Worm (Caenorhabditis elegans) whole organism, L1 larva: ENCODE data around the gene C01G5.4.
A peak's percentile ranks its signal among the peaks of the same experiment; 100 is the strongest.

Source experiments
- F16B12.6 ChIP-seq: fragments of 150-350 bp; optimal IDR thresholded peaks from 2 replicates; lab custom pipeline; 2014; ENCODE audit warnings: missing biosample characterization, missing genetic modification characterization
- Y116A8C.19 ChIP-seq: sonication (generic microtip); optimal IDR thresholded peaks from 2 replicates; lab custom pipeline; 2016; ENCODE audit warnings: missing compliant biosample characterization, missing genetic modification characterization, borderline replicate concordance
- alr-1 ChIP-seq: fragments of 200-800 bp; sonication (Bioruptor generic); optimal IDR thresholded peaks from 2 replicates; lab custom pipeline; 2018; ENCODE audit warnings: borderline replicate concordance, mild to moderate bottlenecking, missing genetic modification characterization, missing compliant biosample characterization
- ama-1 ChIP-seq: fragments of 150-350 bp; optimal IDR thresholded peaks from 2 replicates; lab custom pipeline; 2014
- ceh-8 ChIP-seq: fragments of 200-800 bp; sonication (Bioruptor generic); optimal IDR thresholded peaks from 2 replicates; lab custom pipeline; 2018; ENCODE audit warnings: mild to moderate bottlenecking, missing genetic modification characterization, moderate library complexity, missing compliant biosample characterization
- dpl-1 ChIP-seq, 3 experiments: fragments of 150-350 bp in 2 of 3; sonication (generic microtip) in 1 of 3; optimal IDR thresholded peaks; 2 replicates each; lab custom pipeline; 2014 to 2017; ENCODE audit warnings: missing biosample characterization in 3 of 3, missing genetic modification characterization in 3 of 3, missing genetic modification reagents in 3 of 3
- dsc-1 ChIP-seq: sonication (generic microtip); optimal IDR thresholded peaks from 2 replicates; lab custom pipeline; 2016; ENCODE audit warnings: mild to moderate bottlenecking, missing genetic modification characterization, missing compliant biosample characterization
- efl-1 ChIP-seq, 4 experiments: fragments of 150-350 bp; optimal IDR thresholded peaks in 3 of 4; peaks in 1 of 4; 1 replicate in 1 of 4; 2 replicates in 3 of 4; lab custom pipeline; 2014; ENCODE audit warnings: missing biosample characterization in 2 of 4, missing genetic modification characterization in 2 of 4, missing genetic modification reagents in 2 of 4
- egl-13 ChIP-seq: sonication (generic microtip); optimal IDR thresholded peaks from 2 replicates; lab custom pipeline; 2016; ENCODE audit warnings: missing genotype, missing genetic modification reagents, missing genetic modification characterization, missing compliant biosample characterization
- egl-27 ChIP-seq, 2 experiments: fragments of 150-350 bp in 1 of 2; sonication (generic microtip); optimal IDR thresholded peaks; 3 replicates each; lab custom pipeline; 2017 to 2018; ENCODE audit warnings: missing biosample characterization in 2 of 2, missing genetic modification characterization in 2 of 2, missing genetic modification reagents in 2 of 2
- ets-5 ChIP-seq: fragments of 200-800 bp; sonication (Bioruptor generic); IDR thresholded peaks from 2 replicates; pipeline ENCODE4 v1.3.6; 2022; ENCODE audit warnings: missing genetic modification characterization, missing compliant biosample characterization
- fos-1 ChIP-seq: fragments of 150-350 bp; optimal IDR thresholded peaks from 2 replicates; lab custom pipeline; 2014; ENCODE audit warnings: missing biosample characterization, missing genetic modification characterization
- hpl-2 ChIP-seq: fragments of 150-350 bp; optimal IDR thresholded peaks from 2 replicates; lab custom pipeline; 2014; ENCODE audit warnings: missing biosample characterization, missing genetic modification reagents, missing genetic modification characterization
- jun-1 ChIP-seq: fragments of 150-350 bp; optimal IDR thresholded peaks from 2 replicates; lab custom pipeline; 2014; ENCODE audit warnings: missing biosample characterization, missing genetic modification reagents, missing genetic modification characterization
- lin-35 ChIP-seq, 2 experiments: fragments of 150-350 bp; optimal IDR thresholded peaks; 2 replicates each; lab custom pipeline; 2014; ENCODE audit warnings: missing biosample characterization in 2 of 2, missing genetic modification characterization in 2 of 2, missing genetic modification reagents in 2 of 2
- lsy-2 ChIP-seq, 2 experiments: fragments of 150-350 bp; optimal IDR thresholded peaks; 2 replicates each; lab custom pipeline; 2014; ENCODE audit warnings: missing biosample characterization in 2 of 2, missing genetic modification characterization in 2 of 2
- mab-9 ChIP-seq: fragments of 200-800 bp; sonication (Bioruptor generic); IDR thresholded peaks from 2 replicates; pipeline ENCODE4 v1.3.6; 2022; ENCODE audit warnings: missing genetic modification reagents, missing genetic modification characterization, missing compliant biosample characterization
- mep-1 ChIP-seq: fragments of 150-350 bp; optimal IDR thresholded peaks from 2 replicates; lab custom pipeline; 2014; ENCODE audit warnings: missing biosample characterization, missing genetic modification characterization
- nhr-11 ChIP-seq: fragments of 150-350 bp; optimal IDR thresholded peaks from 2 replicates; lab custom pipeline; 2014; ENCODE audit warnings: missing biosample characterization, missing genetic modification characterization
- nhr-20 ChIP-seq: sonication (generic microtip); optimal IDR thresholded peaks from 2 replicates; lab custom pipeline; 2016; ENCODE audit warnings: mild to moderate bottlenecking, missing genetic modification characterization, missing compliant biosample characterization
- nhr-71 ChIP-seq: sonication (generic microtip); optimal IDR thresholded peaks from 2 replicates; lab custom pipeline; 2016; ENCODE audit warnings: mild to moderate bottlenecking, missing genetic modification characterization, moderate library complexity, missing compliant biosample characterization
- nhr-85 ChIP-seq: sonication (generic microtip); peaks from one replicate; lab custom pipeline; 2016; ENCODE audit warnings: missing genetic modification characterization, inconsistent platforms, missing compliant biosample characterization
- pag-3 ChIP-seq: sonication (generic microtip); optimal IDR thresholded peaks from 2 replicates; lab custom pipeline; 2017; ENCODE audit warnings: missing genetic modification characterization, mild to moderate bottlenecking, missing compliant biosample characterization, antibody characterized with exemption, borderline replicate concordance; ENCODE audit not compliant: insufficient read depth
- pax-3 ChIP-seq: fragments of 200-800 bp; sonication (Bioruptor generic); optimal IDR thresholded peaks from 2 replicates; lab custom pipeline; 2018; ENCODE audit warnings: mild to moderate bottlenecking, missing genetic modification characterization, moderate library complexity, missing compliant biosample characterization
- skn-1 ChIP-seq: fragments of 150-350 bp; optimal IDR thresholded peaks from 2 replicates; lab custom pipeline; 2014; ENCODE audit warnings: missing biosample characterization, missing genetic modification characterization
- tbx-2 ChIP-seq: sonication (generic microtip); optimal IDR thresholded peaks from 2 replicates; lab custom pipeline; 2016; ENCODE audit warnings: missing genetic modification characterization, missing compliant biosample characterization
- tlp-1 ChIP-seq: fragments of 150-350 bp; optimal IDR thresholded peaks from 2 replicates; lab custom pipeline; 2014; ENCODE audit warnings: missing biosample characterization, missing genetic modification characterization
- unc-130 ChIP-seq: fragments of 150-350 bp; optimal IDR thresholded peaks from 2 replicates; lab custom pipeline; 2017; ENCODE audit warnings: missing biosample characterization, missing genetic modification characterization, inconsistent platforms
- zag-1 ChIP-seq: fragments of 150-350 bp; optimal IDR thresholded peaks from 2 replicates; lab custom pipeline; 2014; ENCODE audit warnings: missing biosample characterization, missing genetic modification characterization
- zip-4 ChIP-seq: fragments of 200-800 bp; sonication (Bioruptor generic); optimal IDR thresholded peaks from 2 replicates; lab custom pipeline; 2018; ENCODE audit warnings: mild to moderate bottlenecking, missing genetic modification characterization, moderate library complexity, missing compliant biosample characterization

The C01G5.4 gene

DNA sequence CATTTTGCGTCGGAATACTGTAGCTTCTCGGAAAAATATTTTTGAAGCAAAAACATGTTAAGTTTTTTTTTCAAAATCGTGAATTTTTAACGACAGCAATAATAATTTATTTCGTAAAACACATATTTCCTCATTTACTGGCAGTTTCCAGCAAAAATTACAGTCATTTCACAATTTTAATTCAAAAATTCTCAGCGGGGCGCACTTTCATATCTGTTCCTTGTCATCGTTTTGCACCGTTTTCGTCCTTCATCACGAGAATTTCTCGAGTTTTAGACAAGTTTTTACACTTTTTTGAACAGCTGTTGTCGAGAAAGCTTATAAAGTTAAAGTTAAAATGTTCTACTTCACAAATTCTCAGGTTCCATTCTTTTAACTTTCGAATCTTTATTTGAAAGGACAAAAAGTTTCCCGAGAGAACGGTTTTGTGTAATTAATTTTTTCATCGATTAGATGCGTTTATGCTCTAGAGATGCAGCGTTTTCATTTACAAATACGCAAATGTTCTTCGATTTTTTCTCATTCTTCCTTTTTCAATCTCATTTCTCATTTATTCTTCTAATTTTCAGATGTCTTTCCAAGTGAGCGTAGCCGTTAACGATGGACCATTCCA is 9.1 kb upstream of the C01G5.4 start, which contains the start of gene ddi-1:
TSS of gene ddi-1 (plus strand) at position 563 of the 613 bp plus-strand sequence.
- TF ChIP-seq mab-9 (GFP tag; lab: Robert Waterston, UW) (no peak), dpl-1 (GFP tag; optimal IDR thresholded peaks at IDR 0.05; lab: Kevin White, UChicago) (peak in 1 of 3 experiments; percentile 5), ama-1 (no peak), zag-1 (tag; lab: Kevin White, UChicago) (no peak), skn-1 (tag; lab: Kevin White, UChicago) (peak; percentile 82), lin-35 (GFP tag; optimal IDR thresholded peaks at IDR 0.05; lab: Kevin White, UChicago) (peak in 1 of 2 experiments; percentile 33), efl-1 (optimal IDR thresholded peaks at IDR 0.05; lab: Kevin White, UChicago) (no peak), efl-1 (GFP tag; optimal IDR thresholded peaks at IDR 0.05 in 1 of 2; lab: Kevin White, UChicago) (peak in 1 of 2 experiments; percentile 9)

DNA sequence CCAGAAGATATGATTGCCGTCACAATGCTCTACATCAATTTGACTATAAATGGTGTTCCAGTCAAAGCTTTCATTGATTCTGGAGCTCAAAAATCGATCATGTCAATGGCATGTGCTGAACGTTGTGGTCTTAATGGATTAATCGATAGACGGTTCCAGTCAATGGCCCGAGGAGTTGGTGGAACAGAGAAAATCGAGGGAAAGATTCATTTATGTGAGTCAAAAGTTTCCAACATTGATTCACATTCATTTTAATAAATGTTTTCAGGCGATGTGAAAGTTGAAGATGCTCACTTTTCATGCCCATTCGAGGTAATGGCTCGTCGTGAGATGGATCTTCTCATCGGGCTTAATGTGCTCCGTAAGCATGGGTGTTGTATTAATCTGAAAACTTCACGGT is 7.8 kb upstream of the C01G5.4 start:
- TF ChIP-seq nhr-85 (no peak), F16B12.6 (no peak), mep-1 (tag; lab: Kevin White, UChicago) (no peak), nhr-71 (tag; lab: Kevin White, UChicago) (no peak), ceh-8 (GFP tag; lab: Kevin White, UChicago) (no peak), tlp-1 (tag; lab: Kevin White, UChicago) (no peak), egl-13 (tag; lab: Kevin White, UChicago) (no peak), pag-3 (tag; lab: Kevin White, UChicago) (no peak), fos-1 (tag; lab: Kevin White, UChicago) (no peak), zip-4 (GFP tag; lab: Kevin White, UChicago) (no peak), Y116A8C.19 (no peak), jun-1 (tag; lab: Kevin White, UChicago) (no peak), nhr-11 (no peak), pax-3 (tag; lab: Kevin White, UChicago) (no peak)
- TF ChIP-seq, all 84 proteins: peak for 0

DNA sequence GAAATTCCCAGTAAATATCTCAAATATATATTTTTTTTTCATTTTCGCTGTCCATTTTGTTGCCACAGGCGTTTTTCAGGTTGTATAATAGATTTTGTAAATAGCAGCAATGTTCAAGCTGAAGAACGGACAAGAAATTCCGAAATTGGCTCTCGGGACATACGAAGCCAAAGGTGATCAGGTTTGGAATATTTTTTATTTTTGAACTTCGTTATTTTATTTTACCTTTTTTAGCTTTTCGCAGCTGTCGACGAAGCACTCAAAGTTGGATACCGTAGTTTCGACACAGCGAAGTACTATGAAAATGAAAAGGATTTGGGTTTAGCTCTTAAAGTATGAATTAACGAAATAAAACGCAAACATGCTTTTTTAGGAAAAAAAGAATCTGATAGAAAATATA is 7.0 kb upstream of the C01G5.4 start, which contains the start of gene C01G5.5:
TSS of gene C01G5.5 (plus strand) at position 80 of the 400 bp plus-strand sequence.
- no peak for TF ChIP-seq ets-5 (GFP tag; lab: Robert Waterston, UW)
- no peak for TF ChIP-seq egl-27 (tag; optimal IDR thresholded peaks at IDR 0.05; lab: Kevin White, UChicago)
- TF ChIP-seq nhr-85, result no peak
- TF ChIP-seq skn-1 (tag; lab: Kevin White, UChicago), result no peak
- no peak for TF ChIP-seq efl-1 (optimal IDR thresholded peaks at IDR 0.05; lab: Kevin White, UChicago)
- TF ChIP-seq efl-1 (GFP tag; optimal IDR thresholded peaks at IDR 0.05 in 1 of 2; lab: Kevin White, UChicago), result peak in 1 of 2 experiments; percentile 65
- TF ChIP-seq lin-35 (GFP tag; optimal IDR thresholded peaks at IDR 0.05; lab: Kevin White, UChicago), result no peak
- no peak for TF ChIP-seq nhr-20 (tag; lab: Kevin White, UChicago)

DNA sequence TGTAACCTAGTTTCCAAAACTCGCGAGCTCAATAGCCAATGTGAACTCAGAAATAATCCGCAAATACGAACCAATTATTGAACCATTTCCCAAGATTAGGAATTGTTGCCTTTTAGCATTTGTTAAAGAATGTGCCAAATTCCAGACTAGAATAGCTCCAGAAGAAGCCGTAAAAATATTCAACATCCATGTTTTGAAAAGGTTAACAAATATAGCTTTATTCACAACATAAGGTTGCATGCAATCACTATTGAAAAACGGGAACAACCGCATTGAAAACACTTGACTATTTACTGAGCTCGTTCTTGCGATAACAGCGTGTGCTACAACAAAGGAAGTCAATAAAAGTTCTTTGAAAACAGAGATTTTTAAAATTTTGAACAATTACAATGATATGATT is 5.0 kb upstream of the C01G5.4 start:
- TF ChIP-seq dsc-1 (tag; lab: Kevin White, UChicago), result no peak
- TF ChIP-seq alr-1 (tag; lab: Kevin White, UChicago), result no peak
- TF ChIP-seq lin-35 (GFP tag; optimal IDR thresholded peaks at IDR 0.05; lab: Kevin White, UChicago), result no peak

DNA sequence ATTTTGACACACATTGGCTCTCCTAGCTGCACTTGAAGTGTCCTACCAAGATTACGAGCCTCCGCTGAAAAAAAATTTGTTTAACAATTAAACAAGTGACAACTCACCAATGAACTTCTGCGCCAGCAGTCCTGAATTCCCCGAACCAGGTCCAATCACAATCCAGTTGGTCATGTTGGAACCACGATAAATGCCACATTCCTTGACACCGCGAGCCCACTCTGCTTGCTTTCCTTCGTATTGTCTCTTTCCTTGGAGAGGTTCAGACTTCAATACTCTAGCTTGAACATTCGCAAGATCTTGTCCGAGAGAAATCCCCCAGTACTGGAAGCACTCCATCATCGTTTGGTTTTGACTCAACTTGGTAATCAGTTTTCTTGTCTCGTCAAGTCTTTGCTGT is 3.3 kb upstream of the C01G5.4 start:
- no peak for TF ChIP-seq tbx-2 (tag; lab: Kevin White, UChicago)
- no peak for TF ChIP-seq ets-5 (GFP tag; lab: Robert Waterston, UW)
- TF ChIP-seq fos-1 (tag; lab: Kevin White, UChicago), result no peak
- TF ChIP-seq lsy-2 (tag; optimal IDR thresholded peaks at IDR 0.05; lab: Kevin White, UChicago), result no peak
- TF ChIP-seq unc-130 (tag; lab: Kevin White, UChicago), result no peak
- TF ChIP-seq hpl-2 (GFP tag; lab: Kevin White, UChicago), result no peak
